Worm (Caenorhabditis elegans) whole organism, young adult: ENCODE results near the gene F08B4.8.

ENCODE experiments used
- ceh-40 ChIP-seq: fragments of 200-800 bp; sonication (Bioruptor generic); IDR thresholded peaks from 2 replicates; pipeline ENCODE4 v1.3.6; 2022; ENCODE audit warnings: missing genetic modification characterization, missing compliant biosample characterization
- efl-1 ChIP-seq: fragments of 150-350 bp; optimal IDR thresholded peaks from 2 replicates; lab custom pipeline; 2014; ENCODE audit warnings: missing biosample characterization, missing genetic modification reagents, missing genetic modification characterization
- egrh-3 ChIP-seq: fragments of 200-800 bp; sonication (Bioruptor generic); IDR thresholded peaks from 2 replicates; pipeline ENCODE4 v1.3.6; 2022; ENCODE audit warnings: missing genetic modification reagents, missing genetic modification characterization, missing compliant biosample characterization
- nfya-1 ChIP-seq: sonication (generic microtip); optimal IDR thresholded peaks from 2 replicates; lab custom pipeline; 2017; ENCODE audit warnings: antibody characterized with exemption, missing compliant biosample characterization, missing genetic modification characterization, borderline replicate concordance; ENCODE audit not compliant: insufficient read depth
- nhr-90 ChIP-seq: sonication (generic microtip); optimal IDR thresholded peaks from 2 replicates; lab custom pipeline; 2016; ENCODE audit warnings: missing genotype, mild to moderate bottlenecking, missing genetic modification characterization, missing compliant biosample characterization
- unc-62 ChIP-seq: fragments of 150-350 bp; optimal IDR thresholded peaks from 2 replicates; lab custom pipeline; 2014; ENCODE audit warnings: missing biosample characterization, missing genetic modification reagents, missing genetic modification characterization

DNA sequence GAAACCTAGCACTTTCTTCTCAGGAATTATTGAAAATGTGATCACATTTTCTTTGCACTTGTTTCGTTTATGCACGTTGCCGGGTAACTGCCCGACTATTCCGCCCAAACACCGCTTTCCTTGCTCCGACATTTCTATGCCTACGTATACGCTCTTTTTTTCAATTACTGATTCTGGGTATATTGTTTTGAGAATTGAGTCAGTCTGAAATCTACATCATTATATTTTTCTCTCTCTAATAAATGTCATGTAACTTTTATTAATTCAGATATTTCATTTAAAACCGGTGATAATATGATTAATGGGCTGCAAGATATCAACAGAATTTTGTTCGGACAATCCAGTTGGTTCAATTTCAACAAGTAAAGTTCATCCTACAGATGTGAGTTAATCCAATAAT lies 20.0 kb downstream of the F08B4.8 start, which contains the start of gene ttll-11:
- TF ChIP-seq efl-1 (GFP tag; lab: Kevin White, UChicago) (no peak), unc-62 (GFP tag; lab: Kevin White, UChicago) (no peak), nhr-90 (tag; lab: Kevin White, UChicago) (no peak), egrh-3 (GFP tag; lab: Robert Waterston, UW) (no peak), nfya-1 (tag; lab: Kevin White, UChicago) (no peak), ceh-40 (GFP tag; lab: Robert Waterston, UW) (no peak)
